Fruit fly (Drosophila melanogaster) whole organism, embryonic: ENCODE data around the gene CG34310.

ENCODE experiments used
- Atf3 ChIP-seq: fragments of 200-800 bp; sonication (Bioruptor generic); optimal IDR thresholded peaks from 3 replicates; lab custom pipeline; 2016; ENCODE audit warnings: missing biosample characterization, missing genetic modification characterization
- CG10147 ChIP-seq: fragments of 200-800 bp; sonication (Bioruptor generic); optimal IDR thresholded peaks from 2 replicates; lab custom pipeline; 2019; ENCODE audit warnings: missing biosample characterization, mild to moderate bottlenecking, missing genetic modification characterization, moderate library complexity
- CG11723 ChIP-seq: fragments of 200-800 bp; sonication (Bioruptor generic); optimal IDR thresholded peaks from 2 replicates; lab custom pipeline; 2017; ENCODE audit warnings: missing biosample characterization, mild to moderate bottlenecking, missing genetic modification characterization
- CG1233 ChIP-seq: fragments of 200-800 bp; sonication (Bioruptor generic); optimal IDR thresholded peaks from 4 replicates; lab custom pipeline; 2018; ENCODE audit warnings: missing biosample characterization, mild to moderate bottlenecking, missing genetic modification characterization
- CG13775 ChIP-seq: fragments of 200-800 bp; sonication (Bioruptor generic); optimal IDR thresholded peaks from 3 replicates; lab custom pipeline; 2017; ENCODE audit warnings: missing biosample characterization, mild to moderate bottlenecking, missing genetic modification characterization
- CG14667 ChIP-seq: fragments of 200-800 bp; sonication (Bioruptor generic); IDR thresholded peaks from 2 replicates; pipeline ENCODE4 v1.3.6; 2022; ENCODE audit warnings: missing biosample characterization, missing genetic modification characterization
- CG1792 ChIP-seq: fragments of 200-800 bp; sonication (Bioruptor generic); optimal IDR thresholded peaks from 2 replicates; lab custom pipeline; 2016; ENCODE audit warnings: missing biosample characterization, missing genetic modification characterization
- CG18011 ChIP-seq: fragments of 200-800 bp; sonication (Bioruptor generic); optimal IDR thresholded peaks from 2 replicates; lab custom pipeline; 2017; ENCODE audit warnings: missing biosample characterization, missing genetic modification characterization, mild to moderate bottlenecking, moderate library complexity, missing genotype
- CG18262 ChIP-seq: fragments of 200-800 bp; optimal IDR thresholded peaks from 3 replicates; lab custom pipeline; 2019; ENCODE audit warnings: missing biosample characterization, mild to moderate bottlenecking, missing genetic modification characterization, moderate library complexity
- CG30020 ChIP-seq: fragments of 200-800 bp; optimal IDR thresholded peaks from 2 replicates; lab custom pipeline; 2019; ENCODE audit warnings: missing biosample characterization, mild to moderate bottlenecking, missing genetic modification characterization, moderate library complexity
- CG30403 ChIP-seq: fragments of 200-800 bp; sonication (Bioruptor generic); optimal IDR thresholded peaks from 3 replicates; lab custom pipeline; 2016; ENCODE audit warnings: missing biosample characterization, missing genetic modification characterization
- CG33213 ChIP-seq: fragments of 200-800 bp; sonication (Bioruptor generic); optimal IDR thresholded peaks from 3 replicates; lab custom pipeline; 2016; ENCODE audit warnings: missing biosample characterization, missing genetic modification characterization
- CG33557 ChIP-seq: fragments of 200-800 bp; sonication (Bioruptor generic); optimal IDR thresholded peaks from 2 replicates; lab custom pipeline; 2019; ENCODE audit warnings: missing biosample characterization, mild to moderate bottlenecking, missing genetic modification characterization, moderate library complexity
- CG34224 ChIP-seq: fragments of 200-800 bp; sonication (Bioruptor generic); IDR thresholded peaks from 3 replicates; pipeline ENCODE4 v1.3.6; 2022; ENCODE audit warnings: missing biosample characterization, missing genetic modification characterization; ENCODE audit not compliant: partially characterized antibody
- CG34422 ChIP-seq: fragments of 200-800 bp; sonication (Bioruptor generic); IDR thresholded peaks from 3 replicates; pipeline ENCODE4 v1.3.6; 2022; ENCODE audit warnings: missing biosample characterization, missing genetic modification characterization
- CG4282 ChIP-seq: fragments of 200-800 bp; sonication (Bioruptor generic); optimal IDR thresholded peaks from 2 replicates; lab custom pipeline; 2016; ENCODE audit warnings: missing biosample characterization, missing genetic modification characterization
- CG7271 ChIP-seq: fragments of 200-800 bp; sonication (Bioruptor generic); optimal IDR thresholded peaks from 2 replicates; lab custom pipeline; 2018; ENCODE audit warnings: missing biosample characterization, mild to moderate bottlenecking, missing genetic modification characterization, moderate library complexity
- CG9727 ChIP-seq: fragments of 200-800 bp; sonication (Bioruptor generic); optimal IDR thresholded peaks from 3 replicates; lab custom pipeline; 2017; ENCODE audit warnings: missing biosample characterization, mild to moderate bottlenecking, missing genetic modification characterization
- CTCF ChIP-seq: fragments of 200-800 bp; sonication (Bioruptor generic); optimal IDR thresholded peaks from 2 replicates; lab custom pipeline; 2017; ENCODE audit warnings: missing biosample characterization, mild to moderate bottlenecking, missing genetic modification characterization, moderate library complexity
- E2f1 ChIP-seq: fragments of 200-800 bp; sonication (Bioruptor generic); IDR thresholded peaks from 2 replicates; pipeline ENCODE4 v1.3.6; 2022; ENCODE audit warnings: missing biosample characterization, missing genetic modification characterization
- E2f2 ChIP-seq: fragments of 200-800 bp; sonication (Bioruptor generic); IDR thresholded peaks from 2 replicates; pipeline ENCODE4 v1.3.6; 2022; ENCODE audit warnings: missing biosample characterization, missing genetic modification characterization
- HLH3B ChIP-seq: fragments of 200-800 bp; sonication (Bioruptor generic); IDR thresholded peaks from 2 replicates; pipeline ENCODE4 v1.3.6; 2022; ENCODE audit warnings: missing biosample characterization, missing genetic modification characterization
- Hand ChIP-seq: fragments of 200-800 bp; sonication (Bioruptor generic); optimal IDR thresholded peaks from 2 replicates; lab custom pipeline; 2017; ENCODE audit warnings: mild to moderate bottlenecking, missing biosample characterization, missing genetic modification reagents, missing genetic modification characterization
- Nf-YB ChIP-seq: fragments of 200-800 bp; sonication (Bioruptor generic); optimal IDR thresholded peaks from 3 replicates; lab custom pipeline; 2019; ENCODE audit warnings: missing biosample characterization, mild to moderate bottlenecking, missing genetic modification characterization, moderate library complexity
- Opbp ChIP-seq: fragments of 200-800 bp; sonication (Bioruptor generic); IDR thresholded peaks from 3 replicates; pipeline ENCODE4 v1.3.6; 2022; ENCODE audit warnings: missing biosample characterization, missing genetic modification characterization; ENCODE audit not compliant: partially characterized antibody
- Pdp1 ChIP-seq, 2 experiments: fragments of 200-800 bp; sonication (Bioruptor generic); optimal IDR thresholded peaks; 3 replicates each; lab custom pipeline; 2016; ENCODE audit warnings: missing biosample characterization in 2 of 2, missing genetic modification characterization in 2 of 2, mild to moderate bottlenecking in 1 of 2, moderate library complexity in 1 of 2
- Sin3A ChIP-seq: fragments of >200 bp; optimal IDR thresholded peaks from 2 replicates; lab custom pipeline; 2018
- Ssrp ChIP-seq: fragments of 200-800 bp; sonication (Bioruptor generic); optimal IDR thresholded peaks from 2 replicates; lab custom pipeline; 2018; ENCODE audit warnings: missing biosample characterization, mild to moderate bottlenecking, missing genetic modification characterization, moderate library complexity
- YL-1 ChIP-seq: fragments of 200-800 bp; sonication (Bioruptor generic); optimal IDR thresholded peaks from 3 replicates; lab custom pipeline; 2017; ENCODE audit warnings: missing biosample characterization, mild to moderate bottlenecking, missing genetic modification characterization
- br ChIP-seq: fragments of >200 bp; optimal IDR thresholded peaks from 2 replicates; lab custom pipeline; 2017
- corto ChIP-seq: fragments of 200-800 bp; sonication (Bioruptor generic); optimal IDR thresholded peaks from 2 replicates; lab custom pipeline; 2016; ENCODE audit warnings: missing biosample characterization, mild to moderate bottlenecking, missing genetic modification characterization, moderate library complexity
- crc ChIP-seq: fragments of 200-800 bp; sonication (Bioruptor generic); optimal IDR thresholded peaks from 2 replicates; lab custom pipeline; 2016; ENCODE audit warnings: missing biosample characterization, missing genetic modification characterization
- danr ChIP-seq: fragments of 200-800 bp; sonication (Bioruptor generic); IDR thresholded peaks from 2 replicates; pipeline ENCODE4 v1.3.6; 2022; ENCODE audit warnings: missing biosample characterization, missing genetic modification characterization
- fd64A ChIP-seq: fragments of 200-800 bp; sonication (Bioruptor generic); optimal IDR thresholded peaks from 3 replicates; lab custom pipeline; 2018; ENCODE audit warnings: missing biosample characterization, mild to moderate bottlenecking, missing genetic modification characterization
- fru ChIP-seq: fragments of >200 bp; optimal IDR thresholded peaks from 2 replicates; lab custom pipeline; 2017
- fu2 ChIP-seq: fragments of 200-800 bp; sonication (Bioruptor generic); optimal IDR thresholded peaks from 2 replicates; lab custom pipeline; 2016; ENCODE audit warnings: missing biosample characterization, missing genetic modification characterization
- ken ChIP-seq: fragments of 200-800 bp; sonication (Bioruptor generic); IDR thresholded peaks from 3 replicates; pipeline ENCODE4 v1.3.6; 2022; ENCODE audit warnings: missing biosample characterization, missing genetic modification characterization
- knrl ChIP-seq: fragments of 200-800 bp; sonication (Bioruptor generic); IDR thresholded peaks from 3 replicates; pipeline ENCODE4 v1.3.6; 2022; ENCODE audit warnings: missing biosample characterization, missing genetic modification characterization; ENCODE audit not compliant: partially characterized antibody
- peb ChIP-seq: fragments of 200-800 bp; sonication (Bioruptor generic); IDR thresholded peaks from 2 replicates; pipeline ENCODE4 v1.3.6; 2022; ENCODE audit warnings: missing biosample characterization, missing genetic modification characterization
- psq ChIP-seq: fragments of 200-800 bp; sonication (Bioruptor generic); optimal IDR thresholded peaks from 2 replicates; lab custom pipeline; 2017; ENCODE audit warnings: missing biosample characterization, missing genetic modification characterization
- pum ChIP-seq: fragments of 200-800 bp; sonication (Bioruptor generic); optimal IDR thresholded peaks from 2 replicates; lab custom pipeline; 2016; ENCODE audit warnings: missing biosample characterization, missing genetic modification characterization
- row ChIP-seq: fragments of 200-800 bp; sonication (Bioruptor generic); IDR thresholded peaks from 3 replicates; pipeline ENCODE4 v1.3.6; 2022; ENCODE audit warnings: missing biosample characterization, missing genetic modification characterization
- salm ChIP-seq: fragments of 200-800 bp; sonication (Bioruptor generic); optimal IDR thresholded peaks from 2 replicates; lab custom pipeline; 2018; ENCODE audit warnings: missing biosample characterization, mild to moderate bottlenecking, missing genetic modification characterization
- sd ChIP-seq: fragments of 200-800 bp; sonication (Bioruptor generic); optimal IDR thresholded peaks from 3 replicates; lab custom pipeline; 2018; ENCODE audit warnings: missing biosample characterization, mild to moderate bottlenecking, missing genetic modification characterization, moderate library complexity
- slou ChIP-seq: fragments of 200-800 bp; sonication (Bioruptor generic); optimal IDR thresholded peaks from 3 replicates; lab custom pipeline; 2016; ENCODE audit warnings: missing biosample characterization, missing genetic modification characterization
- sqz ChIP-seq: fragments of 200-800 bp; sonication (Bioruptor generic); optimal IDR thresholded peaks from 3 replicates; lab custom pipeline; 2018; ENCODE audit warnings: missing biosample characterization, mild to moderate bottlenecking, missing genetic modification characterization
- tup ChIP-seq: fragments of 200-800 bp; sonication (Bioruptor generic); optimal IDR thresholded peaks from 2 replicates; lab custom pipeline; 2016; ENCODE audit warnings: missing biosample characterization, mild to moderate bottlenecking, missing genetic modification characterization, moderate library complexity
- twi ChIP-seq: fragments of 200-800 bp; optimal IDR thresholded peaks from 2 replicates; lab custom pipeline; 2019; ENCODE audit warnings: missing biosample characterization, mild to moderate bottlenecking, missing genetic modification characterization, moderate library complexity
- vfl ChIP-seq: fragments of 200-800 bp; sonication (Bioruptor generic); optimal IDR thresholded peaks from 2 replicates; lab custom pipeline; 2016; ENCODE audit warnings: missing biosample characterization, missing genetic modification characterization
- wek ChIP-seq: fragments of 200-800 bp; sonication (Bioruptor generic); optimal IDR thresholded peaks from 3 replicates; lab custom pipeline; 2018; ENCODE audit warnings: missing biosample characterization, mild to moderate bottlenecking, missing genetic modification characterization, moderate library complexity
- wor ChIP-seq: fragments of 200-800 bp; sonication (Bioruptor generic); IDR thresholded peaks from 2 replicates; pipeline ENCODE4 v1.3.6; 2022; ENCODE audit warnings: missing biosample characterization, missing genetic modification characterization
- zfh2 ChIP-seq: fragments of 200-800 bp; sonication (Bioruptor generic); optimal IDR thresholded peaks from 2 replicates; lab custom pipeline; 2016; ENCODE audit warnings: missing biosample characterization, missing genetic modification characterization

Gene CG34310

dm6 chr2L:6667719-6668325 is 4.4 kb downstream of the CG34310 start, which contains the start of gene Galt (continued):
- TF ChIP-seq CG9727 (GFP tag; lab: Kevin White, UChicago), result peak; percentile 51
- peak; percentile 99 for TF ChIP-seq sd (tag; lab: Kevin White, UChicago)
- no peak for TF ChIP-seq corto (GFP tag; lab: Kevin White, UChicago)
- peak; percentile 36; the same call in 1 of the 2 replicates for TF ChIP-seq E2f2
- no peak for TF ChIP-seq salm
- peak in 1 of 2 experiments; percentile 25 for TF ChIP-seq Pdp1 (GFP tag; optimal IDR thresholded peaks at IDR 0.05; lab: Kevin White, UChicago)
- TF ChIP-seq CG7271 (tag; lab: Kevin White, UChicago), result peak; percentile 35
- TF ChIP-seq CG33213 (GFP tag; lab: Kevin White, UChicago), result no peak
- no peak for TF ChIP-seq ken (GFP tag; lab: Robert Waterston, UW)
- no peak for TF ChIP-seq CG33557 (GFP tag; lab: Kevin White, UChicago)
- no peak for TF ChIP-seq fru
- peak; percentile 11 for TF ChIP-seq psq (GFP tag; lab: Kevin White, UChicago)
- TF ChIP-seq Sin3A (lab: Kevin White, UChicago), result no peak
- TF ChIP-seq CG13775 (GFP tag; lab: Kevin White, UChicago), result peak; percentile 22
- TF ChIP-seq CG30403 (GFP tag; lab: Kevin White, UChicago), result peak; percentile 8
- peak; percentile 59; the same call in 1 of the 3 replicates for TF ChIP-seq CG34422
- no peak for TF ChIP-seq wor (GFP tag; lab: Robert Waterston, UW)
- no peak for TF ChIP-seq CTCF
- TF ChIP-seq pum (GFP tag; lab: Kevin White, UChicago), result no peak
- no peak for TF ChIP-seq CG18011 (GFP tag; lab: Kevin White, UChicago)
- TF ChIP-seq slou (GFP tag; lab: Kevin White, UChicago), result no peak
- TF ChIP-seq knrl (GFP tag; lab: Robert Waterston, UW), result peak; percentile 54; the same call in 2 of the 3 replicates
- TF ChIP-seq CG14667 (GFP tag; lab: Robert Waterston, UW), result no peak
- TF ChIP-seq peb (GFP tag; lab: Robert Waterston, UW), result no peak
- TF ChIP-seq Opbp (GFP tag; lab: Robert Waterston, UW), result peak; percentile 62; the same call in 2 of the 3 replicates
- TF ChIP-seq E2f1, result no peak
- no peak for TF ChIP-seq CG30020 (tag; lab: Kevin White, UChicago)
- TF ChIP-seq twi (tag; lab: Kevin White, UChicago), result no peak
- TF ChIP-seq CG11723, result no peak
- TF ChIP-seq YL-1 (GFP tag; lab: Kevin White, UChicago), result peak; percentile 35
- TF ChIP-seq CG1233 (GFP tag; lab: Kevin White, UChicago), result peak; percentile 46
- TF ChIP-seq zfh2 (GFP tag; lab: Kevin White, UChicago), result no peak
- TF ChIP-seq Nf-YB (GFP tag; lab: Kevin White, UChicago), result peak; percentile 14
- no peak for TF ChIP-seq tup (GFP tag; lab: Kevin White, UChicago)
- TF ChIP-seq wek, result peak; percentile 39
- no peak for TF ChIP-seq fd64A (GFP tag; lab: Kevin White, UChicago)
- no peak for TF ChIP-seq Atf3 (GFP tag; lab: Kevin White, UChicago)
- TF ChIP-seq crc (GFP tag; lab: Kevin White, UChicago), result no peak
- TF ChIP-seq CG18262, result peak; percentile 56
- TF ChIP-seq CG4282 (GFP tag; lab: Kevin White, UChicago), result no peak
- TF ChIP-seq Hand (GFP tag; lab: Kevin White, UChicago), result no peak
- no peak for TF ChIP-seq CG1792
- TF ChIP-seq br (lab: Kevin White, UChicago), result no peak
- TF ChIP-seq Ssrp, result peak; percentile 3
- TF ChIP-seq fu2 (GFP tag; lab: Kevin White, UChicago), result no peak
- no peak for TF ChIP-seq HLH3B
- TF ChIP-seq danr (GFP tag; lab: Robert Waterston, UW), result no peak
- TF ChIP-seq row (GFP tag; lab: Robert Waterston, UW), result peak; percentile 78
- TF ChIP-seq vfl (GFP tag; lab: Kevin White, UChicago), result no peak
- TF ChIP-seq CG10147, result no peak
- no peak for TF ChIP-seq sqz (GFP tag; lab: Kevin White, UChicago)
- peak; percentile 84 for TF ChIP-seq CG34224 (GFP tag; lab: Robert Waterston, UW)
